Worm (Caenorhabditis elegans) whole organism, early embryonic: ENCODE measurements around the gene F17E9.3.

Experiments
- B0310.2 ChIP-seq: sonication (generic microtip); optimal IDR thresholded peaks from 2 replicates; lab custom pipeline; 2016; ENCODE audit warnings: mild to moderate bottlenecking, missing genetic modification characterization, missing compliant biosample characterization
- F13C5.2 ChIP-seq: sonication (generic microtip); optimal IDR thresholded peaks from 2 replicates; lab custom pipeline; 2017; ENCODE audit warnings: mild to moderate bottlenecking, missing genetic modification characterization, inconsistent platforms, missing compliant biosample characterization
- aly-1 ChIP-seq: sonication (generic microtip); optimal IDR thresholded peaks from 2 replicates; lab custom pipeline; 2016; ENCODE audit warnings: missing genetic modification characterization, missing compliant biosample characterization
- ama-1 ChIP-seq: fragments of 150-350 bp; optimal IDR thresholded peaks from 2 replicates; lab custom pipeline; 2014
- ceh-13 ChIP-seq: fragments of 200-800 bp; sonication (Bioruptor generic); optimal IDR thresholded peaks from 2 replicates; lab custom pipeline; 2018; ENCODE audit warnings: mild to moderate bottlenecking, missing genetic modification characterization, missing compliant biosample characterization
- ceh-36 ChIP-seq: sonication (generic microtip); optimal IDR thresholded peaks from 2 replicates; lab custom pipeline; 2016; ENCODE audit warnings: missing genetic modification characterization, inconsistent platforms, missing compliant biosample characterization
- ets-7 ChIP-seq: sonication (generic microtip); optimal IDR thresholded peaks from 2 replicates; lab custom pipeline; 2016; ENCODE audit warnings: missing genotype, missing genetic modification characterization, missing compliant biosample characterization
- flt-1 ChIP-seq: fragments of 200-800 bp; sonication (Bioruptor generic); IDR thresholded peaks from 2 replicates; pipeline ENCODE4 v1.3.6; 2022; ENCODE audit warnings: missing genetic modification characterization, missing compliant biosample characterization
- hmbx-1 ChIP-seq: sonication (generic microtip); optimal IDR thresholded peaks from 2 replicates; lab custom pipeline; 2016; ENCODE audit warnings: mild to moderate bottlenecking, missing genetic modification characterization, missing compliant biosample characterization
- hmg-4 ChIP-seq: fragments of 200-800 bp; sonication (Bioruptor generic); optimal IDR thresholded peaks from 2 replicates; lab custom pipeline; 2018; ENCODE audit warnings: mild to moderate bottlenecking, missing genetic modification characterization, missing compliant biosample characterization
- hnd-1 ChIP-seq: sonication (generic microtip); optimal IDR thresholded peaks from 2 replicates; lab custom pipeline; 2016; ENCODE audit warnings: missing genetic modification characterization, missing compliant biosample characterization
- pes-1 ChIP-seq: fragments of 200-800 bp; sonication (Bioruptor generic); IDR thresholded peaks from 2 replicates; pipeline ENCODE4 v1.3.6; 2022; ENCODE audit warnings: missing genetic modification reagents, missing genetic modification characterization, missing compliant biosample characterization
- scrt-1 ChIP-seq: fragments of 200-800 bp; sonication (Bioruptor generic); IDR thresholded peaks from 2 replicates; pipeline ENCODE4 v1.3.6; 2022; ENCODE audit warnings: missing genetic modification characterization, missing compliant biosample characterization
- sea-1 ChIP-seq: fragments of 200-800 bp; sonication (Bioruptor generic); conservative IDR thresholded peaks from 2 replicates; pipeline ENCODE4 v1.3.6; 2022; ENCODE audit warnings: missing genetic modification characterization, missing compliant biosample characterization
- tbx-11 ChIP-seq: fragments of 200-800 bp; sonication (Bioruptor generic); IDR thresholded peaks from 2 replicates; pipeline ENCODE4 v1.3.6; 2022; ENCODE audit warnings: missing genetic modification characterization, missing compliant biosample characterization
- tbx-37 ChIP-seq: fragments of 200-800 bp; sonication (Bioruptor generic); conservative IDR thresholded peaks from 2 replicates; pipeline ENCODE4 v1.3.6; 2022; ENCODE audit warnings: missing genetic modification reagents, missing genetic modification characterization, missing compliant biosample characterization
- tra-4 ChIP-seq: sonication (generic microtip); optimal IDR thresholded peaks from 2 replicates; lab custom pipeline; 2017; ENCODE audit warnings: missing genetic modification characterization, missing compliant biosample characterization

Gene F17E9.3

DNA sequence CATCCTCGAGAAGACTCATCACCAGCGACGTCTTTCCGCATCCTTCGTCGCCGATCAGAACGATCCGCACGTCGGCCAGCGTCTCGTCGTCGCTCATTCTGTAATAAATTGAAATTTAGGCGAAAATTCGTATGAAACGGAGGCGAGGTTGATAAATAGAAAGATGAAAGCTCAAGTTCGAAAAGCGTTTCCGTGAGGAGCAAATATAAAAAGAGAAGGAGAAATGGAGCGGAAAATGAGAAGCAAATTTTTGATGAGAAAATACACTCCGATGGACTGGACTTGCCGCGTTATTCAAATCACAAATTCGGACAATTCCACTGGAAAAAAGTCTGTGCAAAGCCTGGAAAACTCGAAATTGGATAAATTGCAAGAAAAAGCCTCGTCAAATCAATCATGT, 39.4 kb downstream of the F17E9.3 start, which contains the start of gene D2096.11:
D2096.11 (minus strand) TSS at position 101 of the 400 bp plus-strand sequence.
- TF ChIP-seq ets-7 (tag; lab: Kevin White, UChicago), result no peak
- no peak for TF ChIP-seq tra-4 (tag; lab: Kevin White, UChicago)
- TF ChIP-seq ceh-13 (GFP tag; lab: Kevin White, UChicago), result no peak
- no peak for TF ChIP-seq ceh-36 (tag; lab: Kevin White, UChicago)
- TF ChIP-seq flt-1 (GFP tag; lab: Robert Waterston, UW), result no peak
- TF ChIP-seq hmg-4 (GFP tag; lab: Kevin White, UChicago), result no peak
- TF ChIP-seq scrt-1 (GFP tag; lab: Robert Waterston, UW), result no peak
- TF ChIP-seq ama-1, result no peak
- TF ChIP-seq aly-1, result no peak
- TF ChIP-seq hmbx-1 (tag; lab: Kevin White, UChicago), result no peak
- TF ChIP-seq F13C5.2 (tag; lab: Kevin White, UChicago), result no peak
- no peak for TF ChIP-seq sea-1
- no peak for TF ChIP-seq hnd-1
- no peak for TF ChIP-seq tbx-11 (GFP tag; lab: Robert Waterston, UW)

DNA sequence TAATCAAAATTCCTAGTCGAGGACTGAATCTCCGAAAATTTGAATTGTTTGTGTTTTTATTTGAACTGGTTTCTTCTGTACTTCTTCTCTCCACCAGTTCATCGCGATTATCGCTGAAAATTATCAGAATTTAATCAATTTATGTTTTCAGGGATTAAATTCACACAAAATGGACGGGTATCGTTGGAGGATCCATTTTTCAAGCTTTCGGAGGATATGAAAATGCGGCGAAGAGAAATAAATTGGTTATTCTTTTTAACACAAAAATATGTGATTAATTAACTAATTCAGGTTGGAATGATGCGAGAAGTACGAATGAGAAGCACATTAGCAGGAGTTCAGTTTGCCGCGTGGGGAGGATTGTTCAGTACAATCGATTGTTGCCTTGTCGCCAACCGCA, 41.7 kb downstream of the F17E9.3 start, which contains the start of gene timm-17B.2:
timm-17B.2 (plus strand) TSS at position 301 of the 400 bp plus-strand sequence.
- TF ChIP-seq B0310.2 (tag; lab: Kevin White, UChicago) (no peak), flt-1 (GFP tag; lab: Robert Waterston, UW) (no peak), scrt-1 (GFP tag; lab: Robert Waterston, UW) (no peak), ama-1 (no peak), F13C5.2 (tag; lab: Kevin White, UChicago) (no peak), tra-4 (tag; lab: Kevin White, UChicago) (no peak), ceh-13 (GFP tag; lab: Kevin White, UChicago) (no peak), tbx-11 (GFP tag; lab: Robert Waterston, UW) (no peak), hmg-4 (GFP tag; lab: Kevin White, UChicago) (no peak), sea-1 (no peak), pes-1 (GFP tag; lab: Robert Waterston, UW) (no peak), hnd-1 (no peak), ets-7 (tag; lab: Kevin White, UChicago) (no peak), hmbx-1 (tag; lab: Kevin White, UChicago) (no peak)

DNA sequence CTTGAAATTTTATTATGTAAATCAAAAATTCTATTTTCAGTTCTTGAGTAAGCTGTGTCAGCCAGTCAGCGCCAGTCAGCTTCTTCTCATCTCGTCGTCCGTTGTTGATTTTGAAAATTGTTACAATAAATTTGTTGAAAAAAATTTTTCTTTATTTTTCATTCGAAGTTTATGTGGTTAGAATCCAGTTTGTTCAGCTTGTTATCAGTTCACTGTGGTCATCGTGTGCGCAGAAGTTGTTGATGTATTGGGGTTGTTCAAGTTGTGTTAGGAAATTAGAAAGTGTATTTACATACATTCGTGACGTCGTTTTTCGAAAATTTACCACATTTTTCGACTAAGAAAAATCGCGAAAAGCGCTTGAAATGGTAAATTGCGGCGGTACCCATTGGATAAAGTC, 43.1 kb downstream of the F17E9.3 start:
- TF ChIP-seq F13C5.2 (tag; lab: Kevin White, UChicago) (no peak), hnd-1 (no peak), aly-1 (no peak), scrt-1 (GFP tag; lab: Robert Waterston, UW) (no peak), flt-1 (GFP tag; lab: Robert Waterston, UW) (no peak), ceh-13 (GFP tag; lab: Kevin White, UChicago) (no peak), B0310.2 (tag; lab: Kevin White, UChicago) (no peak), sea-1 (no peak), ets-7 (tag; lab: Kevin White, UChicago) (no peak), hmg-4 (GFP tag; lab: Kevin White, UChicago) (no peak), tra-4 (tag; lab: Kevin White, UChicago) (no peak), tbx-11 (GFP tag; lab: Robert Waterston, UW) (no peak), ceh-36 (tag; lab: Kevin White, UChicago) (no peak), tbx-37 (GFP tag; lab: Robert Waterston, UW) (no peak), pes-1 (GFP tag; lab: Robert Waterston, UW) (no peak)
